Fruit fly (Drosophila melanogaster) whole organism, wandering third instar larva: Measurements from ENCODE around the gene CG45067.

Experiments used
- br ChIP-seq: fragments of 200-800 bp; sonication (Bioruptor generic); optimal IDR thresholded peaks from 2 replicates; lab custom pipeline; 2016; ENCODE audit warnings: missing biosample characterization, missing genetic modification characterization
- fru ChIP-seq: fragments of 200-800 bp; sonication (Bioruptor generic); optimal IDR thresholded peaks from 3 replicates; lab custom pipeline; 2016; ENCODE audit warnings: missing biosample characterization, mild to moderate bottlenecking, missing genetic modification characterization
- jim ChIP-seq: fragments of 175-275, 200-325 bp; sonication (Bioruptor generic); optimal IDR thresholded peaks from 2 replicates; lab custom pipeline; 2016; ENCODE audit warnings: missing biosample characterization, mild to moderate bottlenecking, missing genetic modification characterization
- psq ChIP-seq: fragments of 200-800 bp; sonication (Bioruptor generic); optimal IDR thresholded peaks from 3 replicates; lab custom pipeline; 2017; ENCODE audit warnings: missing biosample characterization, mild to moderate bottlenecking, missing genetic modification characterization, moderate library complexity

- no peak for TF ChIP-seq psq (GFP tag; lab: Kevin White, UChicago)
- no peak for TF ChIP-seq br
- TF ChIP-seq fru (GFP tag; lab: Kevin White, UChicago), result no peak
- TF ChIP-seq jim (GFP tag; lab: Kevin White, UChicago), result no peak
These were observed 27.1 kb upstream of the CG45067 start for dm6 chr3L:3141411-3141810.
